Worm (Caenorhabditis elegans) whole organism, early embryonic: ENCODE measurements around the gene Y51B9A.9.

Source experiments
- aly-1 ChIP-seq: sonication (generic microtip); optimal IDR thresholded peaks from 2 replicates; lab custom pipeline; 2016; ENCODE audit warnings: missing genetic modification characterization, missing compliant biosample characterization
- ama-1 ChIP-seq: fragments of 150-350 bp; optimal IDR thresholded peaks from 2 replicates; lab custom pipeline; 2014
- ceh-13 ChIP-seq: fragments of 200-800 bp; sonication (Bioruptor generic); optimal IDR thresholded peaks from 2 replicates; lab custom pipeline; 2018; ENCODE audit warnings: mild to moderate bottlenecking, missing genetic modification characterization, missing compliant biosample characterization
- ceh-36 ChIP-seq: sonication (generic microtip); optimal IDR thresholded peaks from 2 replicates; lab custom pipeline; 2016; ENCODE audit warnings: missing genetic modification characterization, inconsistent platforms, missing compliant biosample characterization
- hmg-4 ChIP-seq: fragments of 200-800 bp; sonication (Bioruptor generic); optimal IDR thresholded peaks from 2 replicates; lab custom pipeline; 2018; ENCODE audit warnings: mild to moderate bottlenecking, missing genetic modification characterization, missing compliant biosample characterization
- hnd-1 ChIP-seq: sonication (generic microtip); optimal IDR thresholded peaks from 2 replicates; lab custom pipeline; 2016; ENCODE audit warnings: missing genetic modification characterization, missing compliant biosample characterization
- pes-1 ChIP-seq: fragments of 200-800 bp; sonication (Bioruptor generic); IDR thresholded peaks from 2 replicates; pipeline ENCODE4 v1.3.6; 2022; ENCODE audit warnings: missing genetic modification reagents, missing genetic modification characterization, missing compliant biosample characterization
- scrt-1 ChIP-seq: fragments of 200-800 bp; sonication (Bioruptor generic); IDR thresholded peaks from 2 replicates; pipeline ENCODE4 v1.3.6; 2022; ENCODE audit warnings: missing genetic modification characterization, missing compliant biosample characterization
- sea-1 ChIP-seq: fragments of 200-800 bp; sonication (Bioruptor generic); conservative IDR thresholded peaks from 2 replicates; pipeline ENCODE4 v1.3.6; 2022; ENCODE audit warnings: missing genetic modification characterization, missing compliant biosample characterization
- tbx-11 ChIP-seq: fragments of 200-800 bp; sonication (Bioruptor generic); IDR thresholded peaks from 2 replicates; pipeline ENCODE4 v1.3.6; 2022; ENCODE audit warnings: missing genetic modification characterization, missing compliant biosample characterization

The Y51B9A.9 gene

ce11 chrII:9346490-9346889 lies 50.9 kb downstream of the Y51B9A.9 start, which contains the start of gene F42A8.1:
TSS of gene F42A8.1 (minus strand) at chrII:9346590.
- no peak for TF ChIP-seq scrt-1 (GFP tag; lab: Robert Waterston, UW)
- TF ChIP-seq ama-1 (lab: Kevin White, UChicago): no peak
- TF ChIP-seq sea-1 (GFP tag; lab: Robert Waterston, UW): 0 out of 2 replicates have a peak, but pooled peaks have one; percentile 44
- no peak for TF ChIP-seq ceh-13 (GFP tag; lab: Kevin White, UChicago)

ce11 chrII:9345794-9346193 lies 51.6 kb downstream of the Y51B9A.9 start:
- TF ChIP-seq hmg-4 (GFP tag; lab: Kevin White, UChicago): no peak
- TF ChIP-seq hnd-1 (tag; lab: Kevin White, UChicago): no peak
- TF ChIP-seq sea-1 (GFP tag; lab: Robert Waterston, UW): no peak
- no peak for TF ChIP-seq scrt-1 (GFP tag; lab: Robert Waterston, UW)
- TF ChIP-seq ceh-36 (tag; lab: Kevin White, UChicago): no peak
- no peak for TF ChIP-seq pes-1
- TF ChIP-seq tbx-11: no peak
- no peak for TF ChIP-seq ceh-13 (GFP tag; lab: Kevin White, UChicago)
- TF ChIP-seq aly-1 (tag; lab: Kevin White, UChicago): no peak
